Worm (Caenorhabditis elegans) whole organism, L2 larva: ENCODE measurements around the gene hlh-4.

Source experiments
- C34F6.9 ChIP-seq: fragments of 150-350 bp; optimal IDR thresholded peaks from 2 replicates; lab custom pipeline; 2014; ENCODE audit warnings: missing biosample characterization, missing genetic modification characterization
- Y55F3AM.14 ChIP-seq: fragments of 200-800 bp; sonication (Bioruptor generic); optimal IDR thresholded peaks from 2 replicates; lab custom pipeline; 2018; ENCODE audit warnings: mild to moderate bottlenecking, missing genetic modification characterization, missing compliant biosample characterization
- ZK546.5 ChIP-seq: sonication (generic microtip); optimal IDR thresholded peaks from 2 replicates; lab custom pipeline; 2017; ENCODE audit warnings: missing biosample characterization, missing genetic modification characterization
- alr-1 ChIP-seq: fragments of 150-350 bp; optimal IDR thresholded peaks from 2 replicates; lab custom pipeline; 2014; ENCODE audit warnings: missing biosample characterization, missing genetic modification characterization
- aly-2 ChIP-seq: fragments of 150-350 bp; optimal IDR thresholded peaks from 2 replicates; lab custom pipeline; 2014; ENCODE audit warnings: missing biosample characterization, missing genetic modification characterization
- ama-1 ChIP-seq: fragments of 150-350 bp; optimal IDR thresholded peaks from 2 replicates; lab custom pipeline; 2018; ENCODE audit warnings: inconsistent platforms
- blmp-1 ChIP-seq: sonication (generic microtip); optimal IDR thresholded peaks from 2 replicates; lab custom pipeline; 2017; ENCODE audit warnings: missing genetic modification characterization, mild to moderate bottlenecking, missing compliant biosample characterization, antibody characterized with exemption, moderate library complexity; ENCODE audit not compliant: insufficient read depth
- ceh-16 ChIP-seq: fragments of 150-350 bp; optimal IDR thresholded peaks from 2 replicates; lab custom pipeline; 2014; ENCODE audit warnings: missing biosample characterization, missing genetic modification characterization
- crh-2 ChIP-seq: sonication (generic microtip); optimal IDR thresholded peaks from 2 replicates; lab custom pipeline; 2017; ENCODE audit warnings: missing biosample characterization, missing genetic modification characterization
- egl-27 ChIP-seq: sonication (generic microtip); optimal IDR thresholded peaks from 3 replicates; lab custom pipeline; 2017; ENCODE audit warnings: missing biosample characterization, missing genetic modification reagents, missing genetic modification characterization
- elt-1 ChIP-seq: fragments of 150-350 bp; optimal IDR thresholded peaks from 2 replicates; lab custom pipeline; 2014; ENCODE audit warnings: missing biosample characterization, missing genetic modification characterization
- fos-1 ChIP-seq: fragments of 150-350 bp; optimal IDR thresholded peaks from 2 replicates; lab custom pipeline; 2014; ENCODE audit warnings: missing biosample characterization, missing genetic modification characterization
- gmeb-1 ChIP-seq: fragments of 150-350 bp; optimal IDR thresholded peaks from 2 replicates; lab custom pipeline; 2014; ENCODE audit warnings: missing biosample characterization, missing genetic modification characterization
- lin-11 ChIP-seq: fragments of 150-350 bp; sonication (generic microtip); optimal IDR thresholded peaks from 2 replicates; lab custom pipeline; 2014; ENCODE audit warnings: missing biosample characterization, missing genetic modification characterization, inconsistent platforms, mixed read lengths
- lin-13 ChIP-seq: fragments of 150-350 bp; optimal IDR thresholded peaks from 2 replicates; lab custom pipeline; 2014; ENCODE audit warnings: missing biosample characterization, missing genetic modification reagents, missing genetic modification characterization
- lin-39 ChIP-seq: fragments of 150-350 bp; optimal IDR thresholded peaks from 2 replicates; lab custom pipeline; 2014; ENCODE audit warnings: missing biosample characterization, missing genetic modification reagents, missing genetic modification characterization
- lsy-2 ChIP-seq, 2 experiments: fragments of 150-350 bp in 1 of 2; sonication (generic microtip) in 1 of 2; optimal IDR thresholded peaks; 2 replicates each; lab custom pipeline; 2014 to 2017; ENCODE audit warnings: missing biosample characterization in 2 of 2, missing genetic modification characterization in 2 of 2
- mbf-1 ChIP-seq: sonication (generic microtip); optimal IDR thresholded peaks from 2 replicates; lab custom pipeline; 2017; ENCODE audit warnings: missing biosample characterization, missing genetic modification characterization
- mdl-1 ChIP-seq, 2 experiments: fragments of 150-350 bp in 1 of 2; sonication (generic microtip) in 1 of 2; optimal IDR thresholded peaks; 2 replicates each; lab custom pipeline; 2017; ENCODE audit warnings: missing biosample characterization in 2 of 2, missing genetic modification characterization in 2 of 2
- nhr-10 ChIP-seq: sonication (generic microtip); optimal IDR thresholded peaks from 2 replicates; lab custom pipeline; 2017; ENCODE audit warnings: missing biosample characterization, missing genetic modification characterization
- nhr-11 ChIP-seq: fragments of 150-350 bp; optimal IDR thresholded peaks from 2 replicates; lab custom pipeline; 2014; ENCODE audit warnings: missing biosample characterization, missing genetic modification characterization
- nhr-12 ChIP-seq: fragments of 150-350 bp; optimal IDR thresholded peaks from 2 replicates; lab custom pipeline; 2014; ENCODE audit warnings: missing biosample characterization, missing genetic modification characterization
- nhr-129 ChIP-seq: fragments of 150-350 bp; optimal IDR thresholded peaks from 2 replicates; lab custom pipeline; 2014; ENCODE audit warnings: missing biosample characterization, missing genetic modification characterization
- nhr-21 ChIP-seq: fragments of 150-350 bp; optimal IDR thresholded peaks from 2 replicates; lab custom pipeline; 2014; ENCODE audit warnings: missing biosample characterization, missing genetic modification characterization
- nhr-23 ChIP-seq: fragments of 150-350 bp; optimal IDR thresholded peaks from 2 replicates; lab custom pipeline; 2014; ENCODE audit warnings: missing biosample characterization, missing genetic modification reagents, missing genetic modification characterization
- nhr-25 ChIP-seq: fragments of 150-350 bp; sonication (generic microtip); optimal IDR thresholded peaks from 3 replicates; lab custom pipeline; 2014; ENCODE audit warnings: missing biosample characterization, missing genetic modification characterization
- nhr-77 ChIP-seq: fragments of 150-350 bp; optimal IDR thresholded peaks from 2 replicates; lab custom pipeline; 2014; ENCODE audit warnings: missing biosample characterization, missing genetic modification characterization
- sem-4 ChIP-seq: fragments of 150-350 bp; optimal IDR thresholded peaks from 2 replicates; lab custom pipeline; 2014; ENCODE audit warnings: missing biosample characterization, missing genetic modification reagents, missing genetic modification characterization
- skn-1 ChIP-seq: sonication (generic microtip); optimal IDR thresholded peaks from 2 replicates; lab custom pipeline; 2017; ENCODE audit warnings: missing biosample characterization, missing genetic modification characterization
- sma-9 ChIP-seq, 2 experiments: fragments of 150-350 bp in 1 of 2; sonication (generic microtip) in 1 of 2; optimal IDR thresholded peaks; 2 replicates each; lab custom pipeline; 2014 to 2016; ENCODE audit warnings: missing genetic modification characterization in 2 of 2, mild to moderate bottlenecking in 1 of 2, missing biosample characterization in 1 of 2, missing compliant biosample characterization in 1 of 2, missing genetic modification reagents in 1 of 2, moderate library complexity in 1 of 2
- unc-55 ChIP-seq: fragments of 150-350 bp; sonication (generic microtip); optimal IDR thresholded peaks from 3 replicates; lab custom pipeline; 2014; ENCODE audit warnings: missing biosample characterization, missing genetic modification reagents, missing genetic modification characterization
- zag-1 ChIP-seq: fragments of 150-350 bp; optimal IDR thresholded peaks from 2 replicates; lab custom pipeline; 2014; ENCODE audit warnings: missing biosample characterization, missing genetic modification characterization
- ztf-11 ChIP-seq: sonication (generic microtip); optimal IDR thresholded peaks from 2 replicates; lab custom pipeline; 2017; ENCODE audit warnings: missing biosample characterization, missing genetic modification characterization

The hlh-4 gene

DNA sequence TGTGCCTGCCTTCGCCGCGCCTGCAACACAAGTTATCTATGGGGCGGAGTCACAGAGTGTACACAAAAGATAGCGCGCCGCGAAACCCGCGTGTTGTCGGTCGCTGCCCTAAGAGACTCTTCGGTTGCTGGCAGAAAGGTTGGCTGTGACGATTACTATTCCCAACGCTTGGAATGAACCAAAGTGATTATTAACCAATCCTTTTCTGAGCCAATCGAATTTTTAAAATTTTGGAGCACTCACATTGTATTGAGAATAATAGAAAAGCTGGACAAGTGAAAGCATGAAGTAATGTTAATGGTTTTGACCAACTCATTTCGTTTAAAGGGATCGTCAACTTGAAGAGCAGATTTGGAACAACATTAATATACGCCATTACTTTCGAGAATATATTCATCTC lies 21.6 kb downstream of the hlh-4 start (continued):
- peak; percentile 22 for TF ChIP-seq egl-27
- TF ChIP-seq nhr-10 (tag; lab: Kevin White, UChicago), result no peak
- peak; percentile 10 for TF ChIP-seq nhr-129
- no peak for TF ChIP-seq nhr-23 (tag; lab: Kevin White, UChicago)
- TF ChIP-seq fos-1 (tag; lab: Kevin White, UChicago), result peak; percentile 58
- TF ChIP-seq sma-9 (GFP tag; optimal IDR thresholded peaks at IDR 0.05; lab: Kevin White, UChicago), result peak; percentile 90
- TF ChIP-seq sma-9 (tag; optimal IDR thresholded peaks at IDR 0.05; lab: Kevin White, UChicago), result no peak
- no peak for TF ChIP-seq lin-39 (tag; lab: Kevin White, UChicago)
- TF ChIP-seq zag-1 (tag; lab: Kevin White, UChicago), result no peak
- TF ChIP-seq ama-1 (lab: Kevin White, UChicago), result peak; percentile 98
- TF ChIP-seq ZK546.5, result no peak
- TF ChIP-seq lin-13, result no peak
- TF ChIP-seq lin-11 (tag; lab: Kevin White, UChicago), result peak; percentile 8
- TF ChIP-seq C34F6.9 (tag; lab: Kevin White, UChicago), result no peak
- TF ChIP-seq ztf-11 (tag; lab: Kevin White, UChicago), result no peak

ce11 chrIII:9714731-9715130 lies 24.1 kb downstream of the hlh-4 start:
- TF ChIP-seq nhr-25 (tag; lab: Kevin White, UChicago) (no peak), lsy-2 (tag; optimal IDR thresholded peaks at IDR 0.05; lab: Kevin White, UChicago) (no peak), sem-4 (tag; lab: Kevin White, UChicago) (no peak), gmeb-1 (no peak), nhr-11 (no peak), lin-39 (tag; lab: Kevin White, UChicago) (no peak), fos-1 (tag; lab: Kevin White, UChicago) (peak; percentile 36), ztf-11 (tag; lab: Kevin White, UChicago) (no peak), nhr-12 (tag; lab: Kevin White, UChicago) (no peak), zag-1 (tag; lab: Kevin White, UChicago) (no peak), Y55F3AM.14 (no peak), sma-9 (GFP tag; optimal IDR thresholded peaks at IDR 0.05; lab: Kevin White, UChicago) (peak; percentile 47), sma-9 (tag; optimal IDR thresholded peaks at IDR 0.05; lab: Kevin White, UChicago) (no peak), aly-2 (tag; lab: Kevin White, UChicago) (no peak), crh-2 (peak; percentile 4), mdl-1 (tag; optimal IDR thresholded peaks at IDR 0.05; lab: Kevin White, UChicago) (no peak), ama-1 (lab: Kevin White, UChicago) (no peak)

DNA sequence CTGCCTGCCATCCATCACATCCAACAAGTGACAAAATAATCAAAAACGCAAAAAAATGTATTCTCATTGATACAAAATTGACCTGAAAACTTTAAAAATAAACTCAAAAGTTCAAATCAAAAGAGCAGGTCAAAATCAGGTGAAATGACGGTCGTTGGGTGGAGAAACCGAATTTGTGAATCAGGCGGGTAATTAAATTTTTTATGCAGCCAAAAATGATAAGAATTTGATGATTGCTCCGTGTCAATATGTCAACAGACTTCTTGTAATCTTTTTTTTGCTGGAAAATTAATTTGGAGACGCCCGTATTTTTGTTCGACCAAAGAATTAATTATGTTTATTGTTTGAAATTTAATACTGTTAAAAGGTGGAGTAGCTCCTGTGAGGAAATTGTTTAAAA lies 25.0 kb downstream of the hlh-4 start, which contains the start of gene ncx-6:
ncx-6 (minus strand) TSS at position 88 of the 400 bp plus-strand sequence.
- TF ChIP-seq sem-4 (tag; lab: Kevin White, UChicago) (no peak), fos-1 (tag; lab: Kevin White, UChicago) (peak; percentile 12), lin-39 (tag; lab: Kevin White, UChicago) (no peak), zag-1 (tag; lab: Kevin White, UChicago) (no peak), nhr-23 (tag; lab: Kevin White, UChicago) (no peak), ztf-11 (tag; lab: Kevin White, UChicago) (no peak)

DNA sequence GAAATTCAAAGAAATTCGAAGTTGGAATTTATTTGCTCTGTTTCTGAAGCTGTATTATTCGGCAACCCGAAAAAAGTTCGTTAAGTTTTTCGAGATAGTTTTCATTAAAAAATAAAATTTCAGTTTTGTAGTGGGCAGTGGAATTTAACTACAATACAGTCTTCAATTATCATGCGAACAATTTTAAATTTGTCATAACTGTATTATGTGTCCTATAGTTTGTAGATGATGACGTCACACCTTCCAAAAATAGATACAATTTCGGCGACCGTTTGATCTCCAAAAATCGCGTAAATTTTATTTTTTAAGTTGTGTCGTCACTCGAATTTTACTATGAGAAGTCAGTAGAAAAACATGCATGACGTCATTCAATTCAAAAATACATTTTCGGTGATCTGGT lies 25.7 kb downstream of the hlh-4 start:
- TF ChIP-seq zag-1 (tag; lab: Kevin White, UChicago), result no peak
- TF ChIP-seq gmeb-1, result no peak
- no peak for TF ChIP-seq elt-1 (tag; lab: Kevin White, UChicago)
- no peak for TF ChIP-seq nhr-25 (tag; lab: Kevin White, UChicago)
- no peak for TF ChIP-seq unc-55 (GFP tag; lab: Kevin White, UChicago)
- no peak for TF ChIP-seq nhr-77 (tag; lab: Kevin White, UChicago)
- TF ChIP-seq nhr-21 (tag; lab: Kevin White, UChicago), result no peak
- no peak for TF ChIP-seq ZK546.5
- no peak for TF ChIP-seq mbf-1 (tag; lab: Kevin White, UChicago)
- TF ChIP-seq egl-27, result no peak
- TF ChIP-seq C34F6.9 (tag; lab: Kevin White, UChicago), result no peak
- no peak for TF ChIP-seq blmp-1 (tag; lab: Kevin White, UChicago)
- TF ChIP-seq sem-4 (tag; lab: Kevin White, UChicago), result no peak
- no peak for TF ChIP-seq fos-1 (tag; lab: Kevin White, UChicago)
- TF ChIP-seq skn-1 (tag; lab: Kevin White, UChicago), result no peak
- no peak for TF ChIP-seq alr-1 (tag; lab: Kevin White, UChicago)
- TF ChIP-seq ceh-16 (tag; lab: Kevin White, UChicago), result no peak
- no peak for TF ChIP-seq nhr-12 (tag; lab: Kevin White, UChicago)
